Fruit fly (Drosophila melanogaster): Measurements from ENCODE around the gene CG15306.

The CG15306 gene

DNA sequence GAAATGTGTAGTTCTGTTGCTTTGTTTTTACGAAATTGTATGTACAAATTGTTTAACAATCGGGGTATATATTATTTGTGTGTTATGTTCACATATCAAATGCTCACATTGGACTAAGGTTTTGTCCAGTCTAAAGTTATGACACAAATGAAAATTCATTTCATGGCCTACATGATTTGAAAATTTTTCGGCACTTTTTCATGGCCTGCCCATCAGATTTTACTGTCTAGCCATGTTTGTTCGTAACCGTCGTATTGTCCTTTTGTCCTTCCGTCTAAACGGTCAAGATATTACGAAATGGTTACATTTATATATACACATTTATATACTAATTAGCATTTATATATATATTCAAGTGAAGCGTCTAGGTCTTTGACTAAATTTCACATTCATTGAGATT, at the start of gene CG15306:
Gene CG15306, minus strand, starts transcription at position 101 of the 400 bp plus-strand sequence.
- TF ChIP-seq Pif1B (GFP tag; optimal IDR thresholded peaks at IDR 0.05) = no peak
- no peak for TF ChIP-seq Snoo (tag; optimal IDR thresholded peaks at IDR 0.05)
- no peak for TF ChIP-seq CG17806 (tag; optimal IDR thresholded peaks at IDR 0.05)
- no peak for TF ChIP-seq CG13204 (GFP tag; optimal IDR thresholded peaks at IDR 0.05)
- no peak for TF ChIP-seq D1 (tag; optimal IDR thresholded peaks at IDR 0.05)
- TF ChIP-seq EcR (GFP tag; optimal IDR thresholded peaks at IDR 0.05) = no peak
- no peak for TF ChIP-seq Pif1A (GFP tag; optimal IDR thresholded peaks at IDR 0.05)

DNA sequence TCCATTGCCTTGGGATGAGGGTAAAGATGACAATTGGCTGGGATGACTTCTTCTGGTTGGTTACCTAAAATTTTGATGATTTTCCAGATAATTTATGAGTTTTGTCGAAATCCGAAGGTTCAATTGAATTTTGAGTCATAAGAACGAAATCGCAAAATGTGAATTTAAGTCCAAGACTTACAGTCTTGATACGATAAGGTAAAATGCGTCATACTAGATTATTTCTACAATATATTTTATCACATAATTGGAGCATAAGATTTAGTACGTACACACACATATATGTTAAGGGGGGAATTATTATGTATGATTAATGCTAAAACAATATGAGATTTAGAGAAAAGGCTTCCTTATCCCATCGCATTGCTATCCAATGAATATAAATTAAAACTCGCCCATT, 49.6 kb upstream of the CG15306 start, which contains the start of gene CG32681:
Gene CG32681, minus strand, starts transcription at position 101 of the 400 bp plus-strand sequence.
- TF ChIP-seq Snoo (tag; optimal IDR thresholded peaks at IDR 0.05) (no peak), rn (GFP tag; IDR thresholded peaks at IDR 0.05) (no peak), CG10348 (GFP tag; IDR thresholded peaks at IDR 0.05) (no peak), CG9948 (tag; optimal IDR thresholded peaks at IDR 0.05) (no peak), EcR (GFP tag; optimal IDR thresholded peaks at IDR 0.05) (no peak)

- TF ChIP-seq Pif1B (GFP tag; optimal IDR thresholded peaks at IDR 0.05) = no peak
- TF ChIP-seq CG8159 (tag; optimal IDR thresholded peaks at IDR 0.05) = no peak
- no peak for TF ChIP-seq CG14655 (GFP tag; optimal IDR thresholded peaks at IDR 0.05)
- no peak for TF ChIP-seq CG4496 (GFP tag; IDR thresholded peaks at IDR 0.05)
- TF ChIP-seq EcR (GFP tag; optimal IDR thresholded peaks at IDR 0.05) = no peak
- TF ChIP-seq rn (GFP tag; IDR thresholded peaks at IDR 0.05) = no peak
- no peak for TF ChIP-seq Snoo (tag; optimal IDR thresholded peaks at IDR 0.05)
- no peak for TF ChIP-seq CG32121 (GFP tag; IDR thresholded peaks at IDR 0.05)
- TF ChIP-seq Pif1A (GFP tag; optimal IDR thresholded peaks at IDR 0.05) = no peak
- no peak for TF ChIP-seq CG17806 (tag; optimal IDR thresholded peaks at IDR 0.05)
- TF ChIP-seq CG8301 (tag; optimal IDR thresholded peaks at IDR 0.05) = no peak
- no peak for TF ChIP-seq CG12605 (GFP tag; IDR thresholded peaks at IDR 0.05)
- no peak for TF ChIP-seq gl (tag; optimal IDR thresholded peaks at IDR 0.05)
Observed at dm6 chrX:10375216-10375615, 43.6 kb upstream of the CG15306 start, which contains the start of the genes CG32686 and CG2898. Gene CG32686, minus strand, starts transcription at chrX:10375316. Gene CG2898, plus strand, starts transcription at chrX:10375374.

- TF ChIP-seq EcR (GFP tag; optimal IDR thresholded peaks at IDR 0.05) = peak; percentile 68
- TF ChIP-seq Ets98B (GFP tag; IDR thresholded peaks at IDR 0.05) = 0 out of 2 replicates have a peak, but pooled peaks have one; percentile 8
- no peak for TF ChIP-seq CG14655 (GFP tag; optimal IDR thresholded peaks at IDR 0.05)
- no peak for TF ChIP-seq CG17806 (tag; optimal IDR thresholded peaks at IDR 0.05)
- TF ChIP-seq CG8159 (tag; optimal IDR thresholded peaks at IDR 0.05) = no peak
Observed at dm6 chrX:10370201-10371038, 38.8 kb upstream of the CG15306 start.

DNA sequence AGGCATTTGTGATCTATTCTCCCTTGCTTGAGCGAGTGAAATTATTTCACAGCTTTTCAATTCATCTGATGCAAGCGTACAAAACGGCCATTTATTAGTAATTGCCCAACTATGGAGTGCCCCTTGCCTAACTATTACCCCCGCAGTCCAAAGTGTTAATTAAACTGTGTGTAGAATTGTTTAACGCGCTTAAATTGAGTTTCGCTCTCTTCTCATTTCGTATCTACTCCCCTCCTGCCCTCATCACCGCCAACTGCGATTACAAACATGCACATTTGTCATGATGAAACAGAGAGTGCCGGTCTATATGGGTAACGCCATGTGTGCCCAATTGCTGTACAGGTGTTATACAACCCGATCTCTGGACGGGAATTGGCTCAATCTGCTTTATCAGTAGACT, 38.1 kb upstream of the CG15306 start:
- TF ChIP-seq CG13204 (GFP tag; optimal IDR thresholded peaks at IDR 0.05) (no peak), CG15710 (tag; optimal IDR thresholded peaks at IDR 0.05) (no peak), CG34367 (tag; optimal IDR thresholded peaks at IDR 0.05) (no peak), rn (GFP tag; IDR thresholded peaks at IDR 0.05) (no peak), CG10348 (GFP tag; IDR thresholded peaks at IDR 0.05) (no peak), CG8301 (tag; optimal IDR thresholded peaks at IDR 0.05) (no peak), gl (tag; optimal IDR thresholded peaks at IDR 0.05) (no peak), Pif1B (GFP tag; optimal IDR thresholded peaks at IDR 0.05) (no peak), EcR (GFP tag; optimal IDR thresholded peaks at IDR 0.05) (no peak), fd96Ca (GFP tag; IDR thresholded peaks at IDR 0.05) (no peak), CG12605 (GFP tag; IDR thresholded peaks at IDR 0.05) (no peak), Snoo (tag; optimal IDR thresholded peaks at IDR 0.05) (no peak), CG4496 (GFP tag; IDR thresholded peaks at IDR 0.05) (no peak), Ets98B (GFP tag; IDR thresholded peaks at IDR 0.05) (no peak)

DNA sequence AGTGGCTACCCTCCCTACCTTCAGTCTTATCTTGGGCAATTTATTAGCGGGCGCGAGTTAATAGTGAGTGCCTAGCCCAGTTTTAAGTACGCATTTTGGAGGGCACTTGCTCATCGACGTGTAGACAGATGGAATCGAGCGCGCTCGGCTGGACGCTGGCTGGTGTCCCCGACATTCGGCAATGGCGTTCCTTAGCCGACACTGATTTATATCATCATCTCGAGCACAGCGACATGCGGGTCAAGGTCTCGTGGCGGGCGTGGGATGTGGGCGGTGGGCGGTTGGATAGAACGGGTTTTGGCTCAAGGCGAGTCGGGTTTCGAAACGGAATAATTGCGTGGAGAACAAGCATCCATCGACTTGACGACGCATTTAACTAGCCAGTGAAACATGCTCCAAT, 37.7 kb upstream of the CG15306 start:
- TF ChIP-seq CG8159 (tag; optimal IDR thresholded peaks at IDR 0.05) (no peak), Snoo (tag; optimal IDR thresholded peaks at IDR 0.05) (no peak), CG13204 (GFP tag; optimal IDR thresholded peaks at IDR 0.05) (no peak), EcR (GFP tag; optimal IDR thresholded peaks at IDR 0.05) (no peak), CG4496 (GFP tag; IDR thresholded peaks at IDR 0.05) (no peak), CG8301 (tag; optimal IDR thresholded peaks at IDR 0.05) (no peak), CG34367 (tag; optimal IDR thresholded peaks at IDR 0.05) (no peak)

DNA sequence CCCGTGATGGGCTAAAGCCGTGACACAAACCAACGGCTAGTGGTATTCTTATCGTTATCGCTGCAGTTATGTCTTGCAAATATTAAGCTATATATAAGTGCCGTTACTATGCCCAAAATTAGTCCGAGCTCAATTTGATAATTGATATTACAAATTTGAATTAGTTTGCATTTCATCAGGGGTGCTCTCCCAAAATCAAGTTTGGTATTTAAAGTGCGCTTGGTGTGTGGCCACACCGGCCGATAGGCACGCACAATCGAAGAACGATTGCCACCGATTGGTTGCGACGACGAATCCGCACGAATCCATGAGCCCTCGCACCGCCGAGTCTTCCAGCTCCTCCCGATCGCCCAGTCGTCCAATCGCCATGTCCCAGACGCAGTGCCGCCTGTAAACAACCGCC, 36.2 kb upstream of the CG15306 start, which contains the start of gene CG17841:
Gene CG17841, plus strand, starts transcription at position 252 of the 403 bp plus-strand sequence.
- TF ChIP-seq Pif1B (GFP tag; optimal IDR thresholded peaks at IDR 0.05) (no peak), CG12605 (GFP tag; IDR thresholded peaks at IDR 0.05) (0 out of 2 replicates have a peak, but pooled peaks have one; percentile 20)
